Fruit fly (Drosophila melanogaster) whole organism, wandering third instar larva: Measurements from ENCODE around the gene Mkrn1.

Experiments
- Dfd ChIP-seq: fragments of >200 bp; optimal IDR thresholded peaks from 2 replicates; lab custom pipeline; 2017; ENCODE audit warnings: missing biosample characterization, missing genetic modification characterization
- Hr83 ChIP-seq: fragments of 200-300 bp; sonication (Bioruptor generic); optimal IDR thresholded peaks from 2 replicates; lab custom pipeline; 2016; ENCODE audit warnings: missing biosample characterization, mild to moderate bottlenecking, missing genetic modification characterization, moderate library complexity; ENCODE audit not compliant: poor library complexity, severe bottlenecking
- OdsH ChIP-seq: fragments of 200-800 bp; sonication (Bioruptor generic); optimal IDR thresholded peaks from 2 replicates; lab custom pipeline; 2016; ENCODE audit warnings: missing biosample characterization, mild to moderate bottlenecking, missing genetic modification characterization
- Rel ChIP-seq, 2 experiments: fragments of 200-800 bp; sonication (Bioruptor generic) in 1 of 2; optimal IDR thresholded peaks; 2 replicates in 1 of 2; 3 replicates in 1 of 2; lab custom pipeline; 2016 to 2019; ENCODE audit warnings: mild to moderate bottlenecking in 2 of 2, missing biosample characterization in 2 of 2, missing genetic modification characterization in 2 of 2, moderate library complexity in 1 of 2
- brk ChIP-seq: fragments of 200-800 bp; sonication (Bioruptor generic); optimal IDR thresholded peaks from 2 replicates; lab custom pipeline; 2016; ENCODE audit warnings: missing biosample characterization, mild to moderate bottlenecking, missing genetic modification characterization
- dmrt93B ChIP-seq: fragments of 200-800 bp; sonication (Bioruptor generic); optimal IDR thresholded peaks from 2 replicates; lab custom pipeline; 2018; ENCODE audit warnings: missing biosample characterization, mild to moderate bottlenecking, missing genetic modification characterization
- foxo ChIP-seq, 2 experiments: fragments of 200-800 bp; sonication (Bioruptor generic); optimal IDR thresholded peaks; 2 replicates in 1 of 2; 3 replicates in 1 of 2; lab custom pipeline; 2016 to 2017; ENCODE audit warnings: missing biosample characterization in 2 of 2, missing genetic modification characterization in 2 of 2
- fru ChIP-seq: fragments of 200-800 bp; sonication (Bioruptor generic); optimal IDR thresholded peaks from 3 replicates; lab custom pipeline; 2016; ENCODE audit warnings: missing biosample characterization, mild to moderate bottlenecking, missing genetic modification characterization
- h ChIP-seq: fragments of 200-800 bp; sonication (Bioruptor generic); optimal IDR thresholded peaks from 3 replicates; lab custom pipeline; 2016; ENCODE audit warnings: missing biosample characterization, mild to moderate bottlenecking, missing genetic modification characterization
- pan ChIP-seq: fragments of >200 bp; optimal IDR thresholded peaks from 2 replicates; lab custom pipeline; 2017
- psq ChIP-seq: fragments of 200-800 bp; sonication (Bioruptor generic); optimal IDR thresholded peaks from 3 replicates; lab custom pipeline; 2017; ENCODE audit warnings: missing biosample characterization, mild to moderate bottlenecking, missing genetic modification characterization, moderate library complexity
- usp ChIP-seq: fragments of >200 bp; optimal IDR thresholded peaks from 2 replicates; lab custom pipeline; 2017; ENCODE audit warnings: missing biosample characterization, missing genetic modification characterization

DNA sequence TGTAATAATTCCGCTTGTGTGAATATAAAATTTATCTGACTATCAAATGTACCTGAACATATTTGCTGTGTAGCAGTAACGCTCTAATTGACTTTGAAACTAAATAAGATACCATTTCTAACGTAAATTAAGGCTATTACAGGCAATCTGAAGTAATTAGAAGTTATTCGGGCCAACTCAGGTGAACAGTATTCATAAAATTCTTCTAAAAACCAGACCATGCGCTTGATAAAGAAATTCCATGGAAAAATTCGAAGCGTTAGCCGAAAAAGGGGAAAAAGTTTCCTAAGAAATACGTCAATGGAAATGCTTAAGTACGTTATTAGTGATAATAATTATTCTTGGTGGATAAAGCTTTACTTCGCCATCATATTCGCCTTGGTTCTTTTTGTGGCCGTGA, 847 bp upstream of the Mkrn1 start, which contains the start of gene ppk5:
- TF ChIP-seq Hr83 (GFP tag; lab: Kevin White, UChicago) (no peak), OdsH (no peak), pan (lab: Kevin White, UChicago) (no peak), Rel (GFP tag; optimal IDR thresholded peaks at IDR 0.05; lab: Kevin White, UChicago) (no peak), Rel (tag; optimal IDR thresholded peaks at IDR 0.05; lab: Kevin White, UChicago) (no peak), fru (GFP tag; lab: Kevin White, UChicago) (no peak), dmrt93B (GFP tag; lab: Kevin White, UChicago) (no peak), usp (GFP tag; lab: Kevin White, UChicago) (no peak), psq (GFP tag; lab: Kevin White, UChicago) (no peak), Dfd (GFP tag; lab: Kevin White, UChicago) (no peak), h (GFP tag; lab: Kevin White, UChicago) (no peak), foxo (GFP tag; optimal IDR thresholded peaks at IDR 0.05; lab: Kevin White, UChicago) (no peak), brk (GFP tag; lab: Kevin White, UChicago) (no peak)
